Fruit fly (Drosophila melanogaster): ENCODE results near the gene mesh.

Gene mesh

DNA sequence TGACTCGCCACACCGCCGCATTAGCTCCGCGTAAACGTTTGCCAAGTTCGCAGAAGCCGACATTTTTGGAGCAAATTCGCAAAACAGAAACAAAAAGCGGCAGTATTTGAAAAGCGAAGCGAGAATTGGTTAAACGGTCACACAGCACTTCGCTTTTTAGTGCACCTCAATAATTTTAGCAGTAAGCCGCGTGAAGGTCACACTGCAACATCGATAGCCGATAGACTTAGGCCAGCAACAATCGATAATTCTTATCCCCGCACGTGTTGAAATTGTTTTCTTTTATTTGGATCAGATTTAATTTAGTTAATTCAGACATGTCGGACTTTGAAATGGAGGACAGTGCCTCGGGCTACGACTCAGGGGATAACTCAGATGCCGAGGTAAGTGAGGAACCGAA lies 17.7 kb upstream of the mesh start, which contains the start of the genes Zwilch and CG1542 (continued):
- TF ChIP-seq CG13296 (GFP tag; optimal IDR thresholded peaks at IDR 0.05) (no peak), maf-S (GFP tag; optimal IDR thresholded peaks at IDR 0.05) (no peak), Opbp (GFP tag; IDR thresholded peaks at IDR 0.05; ENCODE audit: partially characterized antibody) (peak; percentile 81), Ets97D (GFP tag; optimal IDR thresholded peaks at IDR 0.05) (peak; percentile 76), CG3065 (GFP tag; optimal IDR thresholded peaks at IDR 0.05) (no peak), Lpt (GFP tag; optimal IDR thresholded peaks at IDR 0.05) (no peak), ttk (GFP tag; IDR thresholded peaks at IDR 0.05) (no peak), CG3847 (GFP tag; IDR thresholded peaks at IDR 0.05) (no peak), CG12155 (GFP tag; optimal IDR thresholded peaks at IDR 0.05) (no peak), abd-A (tag; optimal IDR thresholded peaks at IDR 0.05) (no peak), Awh (GFP tag; IDR thresholded peaks at IDR 0.05) (no peak), CG42726 (GFP tag; IDR thresholded peaks at IDR 0.05; ENCODE audit: partially characterized antibody) (0 out of 2 replicates have a peak, but pooled peaks have one; percentile 32), CG12744 (GFP tag; optimal IDR thresholded peaks at IDR 0.05) (no peak), CG4404 (GFP tag; IDR thresholded peaks at IDR 0.05) (no peak), zfh1 (GFP tag; IDR thresholded peaks at IDR 0.05) (no peak), MESR4 (GFP tag; optimal IDR thresholded peaks at IDR 0.05) (peak; percentile 66), lola (GFP tag; optimal IDR thresholded peaks at IDR 0.05) (no peak), Xrp1 (GFP tag; IDR thresholded peaks at IDR 0.05) (no peak), fru (optimal IDR thresholded peaks at IDR 0.05) (no peak), CG16815 (GFP tag; optimal IDR thresholded peaks at IDR 0.05) (no peak), wek (GFP tag; optimal IDR thresholded peaks at IDR 0.05) (no peak), jumu (GFP tag; optimal IDR thresholded peaks at IDR 0.05) (no peak), Rfx (GFP tag; IDR thresholded peaks at IDR 0.05) (0 out of 2 replicates have a peak, but pooled peaks have one; percentile 33), aop (GFP tag; IDR thresholded peaks at IDR 0.05) (no peak), nmo (GFP tag; optimal IDR thresholded peaks at IDR 0.05) (no peak), CG12391 (tag; optimal IDR thresholded peaks at IDR 0.05) (no peak), ranshi (GFP tag; IDR thresholded peaks at IDR 0.05) (no peak), otp (GFP tag; IDR thresholded peaks at IDR 0.05) (no peak), hb (GFP tag; IDR thresholded peaks at IDR 0.05; ENCODE audit: partially characterized antibody) (peak; percentile 75; the same call in 2 of the 3 replicates), CG9609 (GFP tag; optimal IDR thresholded peaks at IDR 0.05) (no peak), CG15073 (GFP tag; optimal IDR thresholded peaks at IDR 0.05) (no peak), CG17829 (tag; optimal IDR thresholded peaks at IDR 0.05) (peak; percentile 41), NFAT (GFP tag; IDR thresholded peaks at IDR 0.05) (no peak), kah (GFP tag; optimal IDR thresholded peaks at IDR 0.05) (no peak), Tbp (GFP tag; optimal IDR thresholded peaks at IDR 0.05) (no peak), CG10147 (GFP tag; optimal IDR thresholded peaks at IDR 0.05) (no peak), ems (GFP tag; optimal IDR thresholded peaks at IDR 0.05) (no peak), pb (GFP tag; optimal IDR thresholded peaks at IDR 0.05) (no peak), hbn (GFP tag; IDR thresholded peaks at IDR 0.05; ENCODE audit: partially characterized antibody) (peak; percentile 78), CG7963 (GFP tag; IDR thresholded peaks at IDR 0.05; ENCODE audit: partially characterized antibody) (peak; percentile 74), gem (tag; optimal IDR thresholded peaks at IDR 0.05) (no peak), CG18262 (tag; optimal IDR thresholded peaks at IDR 0.05) (no peak), pum (GFP tag; optimal IDR thresholded peaks at IDR 0.05) (no peak), exex (tag; optimal IDR thresholded peaks at IDR 0.05) (no peak), Hey (tag; optimal IDR thresholded peaks at IDR 0.05) (no peak), scrt (GFP tag; optimal IDR thresholded peaks at IDR 0.05) (no peak), dmrt11E (tag; optimal IDR thresholded peaks at IDR 0.05) (no peak), CG10462 (GFP tag; optimal IDR thresholded peaks at IDR 0.05) (no peak), sima (GFP tag; optimal IDR thresholded peaks at IDR 0.05) (no peak), trem (tag; optimal IDR thresholded peaks at IDR 0.05) (peak; percentile 78), B-H1 (GFP tag; IDR thresholded peaks at IDR 0.05) (no peak), Nf-YA (GFP tag; IDR thresholded peaks at IDR 0.05) (no peak)
